Worm (Caenorhabditis elegans) whole organism, young adult: ENCODE data around the gene btb-10.
"Not testable (repeated sequence)": the region's sequence is repeated elsewhere in the genome, so short reads cannot be mapped to it uniquely, and the experiment has no call there.

ENCODE experiments used
- B0019.2 ChIP-seq: fragments of 200-800 bp; sonication (Bioruptor generic); conservative IDR thresholded peaks from 2 replicates; pipeline ENCODE4 v1.3.6; 2022; ENCODE audit warnings: missing genetic modification reagents, missing genetic modification characterization, missing compliant biosample characterization
- B0336.3 ChIP-seq: fragments of 200-800 bp; sonication (Bioruptor generic); IDR thresholded peaks from 2 replicates; pipeline ENCODE4 v1.3.6; 2022; ENCODE audit warnings: missing genetic modification characterization, missing compliant biosample characterization
- F23B12.7 ChIP-seq: sonication (generic microtip); optimal IDR thresholded peaks from 2 replicates; lab custom pipeline; 2017; ENCODE audit warnings: missing genetic modification characterization, mild to moderate bottlenecking, missing compliant biosample characterization, antibody characterized with exemption, moderate library complexity; ENCODE audit not compliant: insufficient read depth
- F33H1.4 ChIP-seq: fragments of 200-800 bp; sonication (Bioruptor generic); IDR thresholded peaks from 2 replicates; pipeline ENCODE4 v1.3.6; 2022; ENCODE audit warnings: missing genetic modification reagents, missing genetic modification characterization, missing compliant biosample characterization
- F37B4.10 ChIP-seq: fragments of 200-800 bp; sonication (Bioruptor generic); IDR thresholded peaks from 2 replicates; pipeline ENCODE4 v1.3.6; 2022; ENCODE audit warnings: missing genetic modification characterization, missing compliant biosample characterization
- K11D2.4 ChIP-seq: fragments of 200-800 bp; sonication (Bioruptor generic); IDR thresholded peaks from 2 replicates; pipeline ENCODE4 v1.3.6; 2022; ENCODE audit warnings: missing genetic modification reagents, missing genetic modification characterization, missing compliant biosample characterization
- T26A5.8 ChIP-seq: sonication (generic microtip); optimal IDR thresholded peaks from 2 replicates; lab custom pipeline; 2016; ENCODE audit warnings: missing genetic modification characterization, missing compliant biosample characterization
- ZK185.1 ChIP-seq: sonication (generic microtip); optimal IDR thresholded peaks from 2 replicates; lab custom pipeline; 2016; ENCODE audit warnings: mild to moderate bottlenecking, missing genetic modification characterization, missing compliant biosample characterization; ENCODE audit not compliant: poor library complexity, severe bottlenecking
- aptf-2 ChIP-seq: fragments of 200-800 bp; sonication (Bioruptor generic); conservative IDR thresholded peaks from 2 replicates; pipeline ENCODE4 v1.3.6; 2022; ENCODE audit warnings: missing genetic modification reagents, missing genetic modification characterization, missing compliant biosample characterization
- athp-1 ChIP-seq: sonication (generic microtip); optimal IDR thresholded peaks from 2 replicates; lab custom pipeline; 2017; ENCODE audit warnings: mild to moderate bottlenecking, missing genetic modification characterization, missing compliant biosample characterization
- attf-6 ChIP-seq: fragments of 200-800 bp; sonication (Bioruptor generic); IDR thresholded peaks from 2 replicates; pipeline ENCODE4 v1.3.6; 2022; ENCODE audit warnings: missing genetic modification reagents, missing genetic modification characterization, missing compliant biosample characterization
- ccch-3 ChIP-seq: fragments of 200-800 bp; sonication (Bioruptor generic); optimal IDR thresholded peaks from 2 replicates; lab custom pipeline; 2018; ENCODE audit warnings: mild to moderate bottlenecking, missing genetic modification characterization, missing compliant biosample characterization
- cebp-1 ChIP-seq, 2 experiments: fragments of 200-800 bp in 1 of 2; sonication (Bioruptor generic) in 1 of 2; sonication (generic microtip) in 1 of 2; IDR thresholded peaks in 1 of 2; optimal IDR thresholded peaks in 1 of 2; 2 replicates each; pipeline versions ENCODE4 v1.3.6 to Lab custom; 2017 to 2022; ENCODE audit warnings: missing compliant biosample characterization in 2 of 2, missing genetic modification characterization in 2 of 2, mild to moderate bottlenecking in 1 of 2, missing genetic modification reagents in 1 of 2, moderate library complexity in 1 of 2
- cebp-2 ChIP-seq: fragments of 200-800 bp; sonication (Bioruptor generic); IDR thresholded peaks from 2 replicates; pipeline ENCODE4 v1.3.6; 2022; ENCODE audit warnings: missing genetic modification characterization, missing compliant biosample characterization
- chd-7 ChIP-seq: sonication (generic microtip); optimal IDR thresholded peaks from 2 replicates; lab custom pipeline; 2016; ENCODE audit warnings: mild to moderate bottlenecking, missing genetic modification characterization, moderate library complexity, missing compliant biosample characterization
- dpl-1 ChIP-seq: fragments of 150-350 bp; optimal IDR thresholded peaks from 2 replicates; lab custom pipeline; 2014; ENCODE audit warnings: missing biosample characterization, missing genetic modification reagents, missing genetic modification characterization
- him-1 ChIP-seq: sonication (generic microtip); optimal IDR thresholded peaks from 2 replicates; lab custom pipeline; 2016; ENCODE audit warnings: missing genotype, missing genetic modification reagents, missing genetic modification characterization, missing compliant biosample characterization
- hrde-1 ChIP-seq: sonication (generic microtip); optimal IDR thresholded peaks from 2 replicates; lab custom pipeline; 2016; ENCODE audit warnings: missing genetic modification characterization, mild to moderate bottlenecking, missing compliant biosample characterization, moderate library complexity, missing genotype, missing genetic modification reagents, borderline replicate concordance
- let-607 ChIP-seq, 2 experiments: fragments of 200-800 bp in 1 of 2; sonication (Bioruptor generic) in 1 of 2; sonication (generic microtip) in 1 of 2; optimal IDR thresholded peaks; 2 replicates each; lab custom pipeline; 2016 to 2018; ENCODE audit warnings: mild to moderate bottlenecking in 2 of 2, missing compliant biosample characterization in 2 of 2, missing genetic modification characterization in 2 of 2, moderate library complexity in 2 of 2, missing genotype in 1 of 2
- lin-26 ChIP-seq: fragments of 200-800 bp; sonication (Bioruptor generic); IDR thresholded peaks from 2 replicates; pipeline ENCODE4 v1.3.6; 2022; ENCODE audit warnings: missing genetic modification reagents, missing genetic modification characterization, missing compliant biosample characterization
- lir-1 ChIP-seq: fragments of 200-800 bp; sonication (Bioruptor generic); conservative IDR thresholded peaks from 2 replicates; pipeline ENCODE4 v1.3.6; 2022; ENCODE audit warnings: missing genetic modification reagents, missing genetic modification characterization, missing compliant biosample characterization
- mel-28 ChIP-seq: sonication (generic microtip); optimal IDR thresholded peaks from 2 replicates; lab custom pipeline; 2016; ENCODE audit warnings: borderline replicate concordance, mild to moderate bottlenecking, missing genetic modification characterization, missing compliant biosample characterization
- nhr-80 ChIP-seq: sonication (generic microtip); optimal IDR thresholded peaks from 2 replicates; lab custom pipeline; 2016; ENCODE audit warnings: missing genetic modification characterization, missing compliant biosample characterization
- nhr-90 ChIP-seq: sonication (generic microtip); optimal IDR thresholded peaks from 2 replicates; lab custom pipeline; 2016; ENCODE audit warnings: missing genotype, mild to moderate bottlenecking, missing genetic modification characterization, missing compliant biosample characterization
- rcor-1 ChIP-seq: fragments of 200-800 bp; sonication (Bioruptor generic); IDR thresholded peaks from 2 replicates; pipeline ENCODE4 v1.3.6; 2022; ENCODE audit warnings: missing genetic modification reagents, missing genetic modification characterization, missing compliant biosample characterization
- rec-8 ChIP-seq, 2 experiments: sonication (generic microtip); optimal IDR thresholded peaks; 2 replicates each; lab custom pipeline; 2016; ENCODE audit warnings: mild to moderate bottlenecking in 2 of 2, missing genetic modification characterization in 2 of 2, missing genetic modification reagents in 2 of 2, missing genotype in 2 of 2, missing biosample characterization in 1 of 2, missing compliant biosample characterization in 1 of 2, moderate library complexity in 1 of 2
- rpc-1 ChIP-seq, 2 experiments: fragments of 150-350 bp in 1 of 2; sonication (generic microtip) in 1 of 2; optimal IDR thresholded peaks; 2 replicates each; lab custom pipeline; 2014 to 2018; ENCODE audit warnings: missing biosample characterization in 1 of 2, missing genetic modification characterization in 1 of 2, missing genetic modification reagents in 1 of 2, missing genotype in 1 of 2
- sptf-2 ChIP-seq: fragments of 200-800 bp; sonication (Bioruptor generic); optimal IDR thresholded peaks from 2 replicates; lab custom pipeline; 2018; ENCODE audit warnings: mild to moderate bottlenecking, missing genetic modification characterization, missing compliant biosample characterization

The btb-10 gene

DNA sequence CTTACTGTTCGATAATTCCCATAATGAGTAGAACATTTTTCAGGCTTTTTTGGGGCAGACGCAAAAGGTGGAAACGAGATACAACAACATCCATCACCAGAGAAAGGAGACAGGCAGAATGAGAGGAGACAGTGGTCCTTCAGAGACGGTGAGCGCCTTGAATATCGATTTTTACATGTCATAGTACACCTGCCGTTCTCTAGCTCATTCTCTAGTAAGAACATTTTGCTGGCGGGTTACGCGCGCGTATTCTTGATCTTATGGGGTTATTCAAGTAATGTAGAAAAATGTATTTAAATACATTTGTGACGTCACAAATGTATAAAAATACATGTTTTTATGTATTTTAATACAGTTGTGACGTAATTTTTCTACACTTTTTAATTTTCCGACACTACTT, 16.7 kb downstream of the btb-10 start, which contains the start of gene fbxb-45:
Gene fbxb-45, minus strand, starts transcription at position 101 of the 400 bp plus-strand sequence.
- TF ChIP-seq ccch-3 (GFP tag; lab: Kevin White, UChicago); rcor-1 (GFP tag; lab: Robert Waterston, UW); cebp-2 (GFP tag; lab: Robert Waterston, UW): not testable (repeated sequence)

DNA sequence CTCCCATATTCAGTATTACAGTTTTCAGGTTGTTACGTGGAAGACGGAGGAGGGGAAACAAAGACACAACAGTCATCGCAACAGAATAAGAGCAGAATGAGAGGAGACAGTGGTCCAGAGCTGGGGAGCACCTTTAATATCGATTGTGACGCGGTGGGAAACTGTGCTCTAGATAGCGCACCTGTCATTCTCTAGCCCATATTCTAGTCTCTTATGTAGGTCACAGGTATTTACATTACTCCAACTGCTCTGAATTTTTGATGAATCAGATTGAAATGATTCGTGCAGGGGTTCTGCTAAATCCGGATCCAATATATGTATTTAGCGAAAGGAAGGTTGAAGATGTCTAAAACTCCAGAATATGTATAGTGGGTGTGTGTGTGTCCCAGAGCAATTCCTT, 18.4 kb downstream of the btb-10 start, which contains the start of gene fbxb-41:
Gene fbxb-41, minus strand, starts transcription at position 101 of the 400 bp plus-strand sequence.
- TF ChIP-seq rpc-1 (optimal IDR thresholded peaks at IDR 0.05; lab: Kevin White, UChicago), result no peak
- no peak for TF ChIP-seq rpc-1 (tag; optimal IDR thresholded peaks at IDR 0.05; lab: Kevin White, UChicago)

DNA sequence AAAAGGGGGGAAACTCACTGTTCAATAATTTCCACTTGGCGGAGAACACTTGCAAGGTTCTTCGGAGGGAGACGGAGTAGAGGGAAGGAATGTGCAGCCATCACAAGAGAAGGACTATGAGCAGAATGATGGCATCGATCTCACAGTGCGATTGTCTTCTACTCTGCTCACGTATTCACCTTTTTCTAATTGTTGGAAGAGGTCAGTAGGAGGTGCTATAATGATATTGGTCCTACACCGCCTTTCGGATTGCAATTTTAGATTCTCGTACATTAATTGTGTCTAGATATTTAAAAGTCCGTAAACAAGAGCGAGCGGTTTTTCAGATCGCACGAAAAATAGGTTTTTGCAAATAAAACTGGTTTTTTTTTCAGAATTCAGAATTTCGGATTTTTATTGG, 20.1 kb downstream of the btb-10 start, which contains the start of gene fbxb-39:
Gene fbxb-39, minus strand, starts transcription at position 101 of the 400 bp plus-strand sequence.
- TF ChIP-seq cebp-2 (GFP tag; lab: Robert Waterston, UW) (no peak), sptf-2 (no peak), rec-8 (tag; optimal IDR thresholded peaks at IDR 0.05; lab: Kevin White, UChicago) (no peak), athp-1 (no peak), mel-28 (tag; lab: Kevin White, UChicago) (no peak), cebp-1 (GFP tag; IDR thresholded peaks at IDR 0.05; lab: Robert Waterston, UW) (no peak), cebp-1 (tag; optimal IDR thresholded peaks at IDR 0.05; lab: Kevin White, UChicago) (no peak), him-1 (no peak), B0336.3 (GFP tag; lab: Robert Waterston, UW) (no peak), F37B4.10 (GFP tag; lab: Robert Waterston, UW) (no peak), lir-1 (GFP tag; lab: Robert Waterston, UW) (no peak), dpl-1 (no peak), T26A5.8 (tag; lab: Kevin White, UChicago) (no peak), aptf-2 (no peak), F23B12.7 (tag; lab: Kevin White, UChicago) (no peak), hrde-1 (tag; lab: Kevin White, UChicago) (no peak), K11D2.4 (GFP tag; lab: Robert Waterston, UW) (no peak)

DNA sequence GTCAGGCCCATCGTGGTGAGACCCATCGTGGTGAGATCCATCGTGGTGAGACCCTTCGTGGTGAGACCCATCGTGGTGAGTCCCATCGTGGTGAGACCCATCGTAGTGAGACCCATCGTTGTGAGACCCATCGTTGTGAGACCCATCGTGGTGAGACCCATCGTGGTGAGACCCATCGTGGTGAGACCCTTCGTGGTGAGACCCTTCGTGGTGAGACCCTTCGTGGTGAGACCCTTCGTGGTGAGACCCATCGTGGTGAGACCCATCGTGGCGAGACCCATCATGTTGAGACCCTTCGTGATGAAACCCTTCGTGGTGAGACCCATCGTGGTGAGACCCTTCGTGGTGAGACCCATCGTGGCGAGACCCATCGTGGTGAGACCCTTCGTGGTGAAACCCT, 26.1 kb downstream of the btb-10 start:
- peak; percentile 44 for TF ChIP-seq F33H1.4 (GFP tag; lab: Robert Waterston, UW)
- TF ChIP-seq lin-26 (GFP tag; lab: Robert Waterston, UW), result 0 out of 2 replicates have a peak, but pooled peaks have one; percentile 23
- TF ChIP-seq attf-6 (GFP tag; lab: Robert Waterston, UW), result 0 out of 2 replicates have a peak, but pooled peaks have one; percentile 20

DNA sequence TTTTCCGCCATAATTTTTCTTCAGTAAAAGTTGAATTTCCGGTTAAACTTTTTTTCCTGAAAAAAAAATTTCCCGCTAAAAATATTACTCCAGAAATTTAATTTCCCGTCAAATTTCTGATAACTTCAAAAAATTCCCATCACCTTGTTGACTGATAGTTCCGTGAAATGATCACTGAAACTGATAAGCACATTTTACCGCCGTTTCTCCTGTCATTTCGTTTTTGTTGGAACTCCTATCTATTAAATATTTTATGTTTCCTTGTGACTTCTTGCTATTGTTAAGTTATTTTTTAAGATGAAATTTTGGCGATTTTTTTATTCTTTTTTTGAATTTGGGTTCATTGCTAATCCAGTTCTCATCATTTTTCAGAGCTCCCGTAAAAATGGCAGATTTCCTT, 32.0 kb downstream of the btb-10 start, which contains the start of gene math-34:
Gene math-34, plus strand, starts transcription at position 371 of the 400 bp plus-strand sequence.
- no peak for TF ChIP-seq B0019.2 (GFP tag; lab: Robert Waterston, UW)
- TF ChIP-seq nhr-80, result peak; percentile 58
- TF ChIP-seq chd-7 (tag; lab: Kevin White, UChicago), result no peak
- no peak for TF ChIP-seq B0336.3 (GFP tag; lab: Robert Waterston, UW)
- TF ChIP-seq, all 124 proteins: peak for 1

DNA sequence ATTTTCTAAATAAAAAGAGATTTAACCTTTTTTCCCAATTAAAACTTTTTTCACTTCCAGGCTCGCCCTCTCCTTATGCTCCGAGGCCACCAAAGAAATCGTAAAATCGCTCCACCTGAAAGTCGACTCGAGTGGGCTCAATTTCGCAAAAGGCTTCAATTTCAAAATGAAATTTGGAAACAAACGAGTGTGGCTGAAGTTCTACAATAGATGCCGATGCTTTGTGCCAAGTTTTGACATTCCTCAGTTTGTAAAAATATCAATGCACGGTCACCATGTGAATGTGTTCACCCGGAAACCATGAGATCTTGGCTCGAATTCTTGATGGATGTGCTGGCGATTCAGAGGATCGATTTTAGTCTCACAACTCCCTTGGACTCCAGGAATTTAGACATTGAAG, 33.9 kb downstream of the btb-10 start, which contains the start of gene M01D1.12:
Gene M01D1.12, plus strand, starts transcription at position 301 of the 400 bp plus-strand sequence.
- TF ChIP-seq aptf-2 (no peak), ZK185.1 (tag; lab: Kevin White, UChicago) (no peak), let-607 (tag; optimal IDR thresholded peaks at IDR 0.05; lab: Kevin White, UChicago) (no peak), nhr-90 (tag; lab: Kevin White, UChicago) (no peak)
- TF ChIP-seq, all 124 proteins: peak for 0
